Worm (Caenorhabditis elegans) whole organism, L1 larva: ENCODE measurements around the gene ZC239.13.
"Not testable (repeated sequence)": the region's sequence is repeated elsewhere in the genome, so short reads cannot be mapped to it uniquely, and the experiment has no call there.

Experiments
- C34B4.2 ChIP-seq: sonication (generic microtip); optimal IDR thresholded peaks from 2 replicates; lab custom pipeline; 2017; ENCODE audit warnings: mild to moderate bottlenecking, missing genetic modification characterization, missing compliant biosample characterization
- F16B12.6 ChIP-seq: fragments of 150-350 bp; optimal IDR thresholded peaks from 2 replicates; lab custom pipeline; 2014; ENCODE audit warnings: missing biosample characterization, missing genetic modification characterization
- Y116A8C.19 ChIP-seq: sonication (generic microtip); optimal IDR thresholded peaks from 2 replicates; lab custom pipeline; 2016; ENCODE audit warnings: missing compliant biosample characterization, missing genetic modification characterization, borderline replicate concordance
- aha-1 ChIP-seq: fragments of 150-350 bp; optimal IDR thresholded peaks from 2 replicates; lab custom pipeline; 2014; ENCODE audit warnings: missing biosample characterization, missing genetic modification characterization
- aly-2 ChIP-seq: fragments of 150-350 bp; optimal IDR thresholded peaks from 2 replicates; lab custom pipeline; 2014; ENCODE audit warnings: missing biosample characterization, missing genetic modification characterization
- ama-1 ChIP-seq: fragments of 150-350 bp; optimal IDR thresholded peaks from 2 replicates; lab custom pipeline; 2014
- blmp-1 ChIP-seq: fragments of 150-350 bp; optimal IDR thresholded peaks from 2 replicates; lab custom pipeline; 2014; ENCODE audit warnings: missing biosample characterization, missing genetic modification characterization
- ceh-63 ChIP-seq: fragments of 200-800 bp; sonication (Bioruptor generic); optimal IDR thresholded peaks from 2 replicates; lab custom pipeline; 2018; ENCODE audit warnings: mild to moderate bottlenecking, missing genetic modification characterization, missing compliant biosample characterization
- ceh-8 ChIP-seq: fragments of 200-800 bp; sonication (Bioruptor generic); optimal IDR thresholded peaks from 2 replicates; lab custom pipeline; 2018; ENCODE audit warnings: mild to moderate bottlenecking, missing genetic modification characterization, moderate library complexity, missing compliant biosample characterization
- ceh-90 ChIP-seq: sonication (generic microtip); optimal IDR thresholded peaks from 2 replicates; lab custom pipeline; 2016; ENCODE audit warnings: missing genetic modification characterization, missing compliant biosample characterization
- dsc-1 ChIP-seq: sonication (generic microtip); optimal IDR thresholded peaks from 2 replicates; lab custom pipeline; 2016; ENCODE audit warnings: mild to moderate bottlenecking, missing genetic modification characterization, missing compliant biosample characterization
- egl-27 ChIP-seq, 2 experiments: fragments of 150-350 bp in 1 of 2; sonication (generic microtip); optimal IDR thresholded peaks; 3 replicates each; lab custom pipeline; 2017 to 2018; ENCODE audit warnings: missing biosample characterization in 2 of 2, missing genetic modification characterization in 2 of 2, missing genetic modification reagents in 2 of 2
- elt-2 ChIP-seq: sonication (generic microtip); optimal IDR thresholded peaks from 2 replicates; lab custom pipeline; 2016; ENCODE audit warnings: missing genetic modification characterization, mild to moderate bottlenecking, inconsistent platforms, missing compliant biosample characterization, missing genetic modification reagents
- ets-5 ChIP-seq: fragments of 200-800 bp; sonication (Bioruptor generic); IDR thresholded peaks from 2 replicates; pipeline ENCODE4 v1.3.6; 2022; ENCODE audit warnings: missing genetic modification characterization, missing compliant biosample characterization
- fkh-10 ChIP-seq: sonication (generic microtip); optimal IDR thresholded peaks from 2 replicates; lab custom pipeline; 2017; ENCODE audit warnings: missing biosample characterization, missing genetic modification reagents, missing genetic modification characterization
- fkh-8 ChIP-seq: sonication (generic microtip); optimal IDR thresholded peaks from 2 replicates; lab custom pipeline; 2016; ENCODE audit warnings: mild to moderate bottlenecking, missing genetic modification characterization, missing compliant biosample characterization
- fos-1 ChIP-seq: fragments of 150-350 bp; optimal IDR thresholded peaks from 2 replicates; lab custom pipeline; 2014; ENCODE audit warnings: missing biosample characterization, missing genetic modification characterization
- grh-1 ChIP-seq: fragments of 200-800 bp; sonication (Bioruptor generic); IDR thresholded peaks from 2 replicates; pipeline ENCODE4 v1.3.6; 2022; ENCODE audit warnings: missing genetic modification reagents, missing genetic modification characterization, missing compliant biosample characterization
- hpl-2 ChIP-seq: fragments of 150-350 bp; optimal IDR thresholded peaks from 2 replicates; lab custom pipeline; 2014; ENCODE audit warnings: missing biosample characterization, missing genetic modification reagents, missing genetic modification characterization
- irx-1 ChIP-seq: sonication (generic microtip); optimal IDR thresholded peaks from 2 replicates; lab custom pipeline; 2016; ENCODE audit warnings: missing genetic modification characterization, missing compliant biosample characterization
- lin-14 ChIP-seq: fragments of 200-800 bp; sonication (Bioruptor generic); optimal IDR thresholded peaks from 2 replicates; lab custom pipeline; 2018; ENCODE audit warnings: mild to moderate bottlenecking, missing genetic modification characterization, moderate library complexity, missing compliant biosample characterization
- lin-35 ChIP-seq, 2 experiments: fragments of 150-350 bp; optimal IDR thresholded peaks; 2 replicates each; lab custom pipeline; 2014; ENCODE audit warnings: missing biosample characterization in 2 of 2, missing genetic modification characterization in 2 of 2, missing genetic modification reagents in 2 of 2
- lir-3 ChIP-seq: sonication (generic microtip); optimal IDR thresholded peaks from 2 replicates; lab custom pipeline; 2016; ENCODE audit warnings: mild to moderate bottlenecking, missing genetic modification characterization, moderate library complexity, missing compliant biosample characterization; ENCODE audit not compliant: poor library complexity
- mep-1 ChIP-seq: fragments of 150-350 bp; optimal IDR thresholded peaks from 2 replicates; lab custom pipeline; 2014; ENCODE audit warnings: missing biosample characterization, missing genetic modification characterization
- nhr-20 ChIP-seq: sonication (generic microtip); optimal IDR thresholded peaks from 2 replicates; lab custom pipeline; 2016; ENCODE audit warnings: mild to moderate bottlenecking, missing genetic modification characterization, missing compliant biosample characterization
- nhr-76 ChIP-seq: sonication (generic microtip); optimal IDR thresholded peaks from 2 replicates; lab custom pipeline; 2017; ENCODE audit warnings: missing biosample characterization, missing genetic modification characterization
- nhr-77 ChIP-seq: fragments of 150-350 bp; optimal IDR thresholded peaks from 2 replicates; lab custom pipeline; 2014; ENCODE audit warnings: missing biosample characterization, missing genetic modification characterization
- nhr-84 ChIP-seq: sonication (generic microtip); optimal IDR thresholded peaks from 2 replicates; lab custom pipeline; 2017; ENCODE audit warnings: missing biosample characterization, missing genetic modification characterization
- pax-3 ChIP-seq: fragments of 200-800 bp; sonication (Bioruptor generic); optimal IDR thresholded peaks from 2 replicates; lab custom pipeline; 2018; ENCODE audit warnings: mild to moderate bottlenecking, missing genetic modification characterization, moderate library complexity, missing compliant biosample characterization
- pqm-1 ChIP-seq: sonication (generic microtip); optimal IDR thresholded peaks from 3 replicates; lab custom pipeline; 2017; ENCODE audit warnings: missing biosample characterization, missing genetic modification characterization
- rnt-1 ChIP-seq: sonication (generic microtip); optimal IDR thresholded peaks from 2 replicates; lab custom pipeline; 2016; ENCODE audit warnings: mild to moderate bottlenecking, missing genetic modification characterization, moderate library complexity, missing compliant biosample characterization
- snpc-4 ChIP-seq: fragments of 150-350 bp; optimal IDR thresholded peaks from 2 replicates; lab custom pipeline; 2014; ENCODE audit warnings: missing biosample characterization, missing genetic modification characterization
- swsn-7 ChIP-seq: sonication (generic microtip); optimal IDR thresholded peaks from 2 replicates; lab custom pipeline; 2016; ENCODE audit warnings: missing genetic modification characterization, missing compliant biosample characterization
- tbx-2 ChIP-seq: sonication (generic microtip); optimal IDR thresholded peaks from 2 replicates; lab custom pipeline; 2016; ENCODE audit warnings: missing genetic modification characterization, missing compliant biosample characterization
- unc-30 ChIP-seq: sonication (generic microtip); optimal IDR thresholded peaks from 2 replicates; lab custom pipeline; 2017; ENCODE audit warnings: missing biosample characterization, missing genetic modification characterization
- unc-62 ChIP-seq: fragments of 150-350 bp; optimal IDR thresholded peaks from 2 replicates; lab custom pipeline; 2014; ENCODE audit warnings: missing biosample characterization, missing genetic modification reagents, missing genetic modification characterization
- vab-15 ChIP-seq: sonication (generic microtip); optimal IDR thresholded peaks from 2 replicates; lab custom pipeline; 2017; ENCODE audit warnings: missing genotype, mild to moderate bottlenecking, missing genetic modification characterization, missing compliant biosample characterization
- xbp-1 ChIP-seq: sonication (generic microtip); optimal IDR thresholded peaks from 2 replicates; lab custom pipeline; 2016; ENCODE audit warnings: missing genetic modification characterization, missing compliant biosample characterization
- zip-4 ChIP-seq: fragments of 200-800 bp; sonication (Bioruptor generic); optimal IDR thresholded peaks from 2 replicates; lab custom pipeline; 2018; ENCODE audit warnings: mild to moderate bottlenecking, missing genetic modification characterization, moderate library complexity, missing compliant biosample characterization
- ztf-11 ChIP-seq, 2 experiments: sonication (generic microtip); optimal IDR thresholded peaks; 2 replicates each; lab custom pipeline; 2016 to 2017; ENCODE audit warnings: missing genetic modification characterization in 2 of 2, missing biosample characterization in 1 of 2, missing compliant biosample characterization in 1 of 2
- ztf-4 ChIP-seq: fragments of 150-350 bp; optimal IDR thresholded peaks from 2 replicates; lab custom pipeline; 2014; ENCODE audit warnings: missing biosample characterization, missing genetic modification characterization

ZC239.13 gene

DNA sequence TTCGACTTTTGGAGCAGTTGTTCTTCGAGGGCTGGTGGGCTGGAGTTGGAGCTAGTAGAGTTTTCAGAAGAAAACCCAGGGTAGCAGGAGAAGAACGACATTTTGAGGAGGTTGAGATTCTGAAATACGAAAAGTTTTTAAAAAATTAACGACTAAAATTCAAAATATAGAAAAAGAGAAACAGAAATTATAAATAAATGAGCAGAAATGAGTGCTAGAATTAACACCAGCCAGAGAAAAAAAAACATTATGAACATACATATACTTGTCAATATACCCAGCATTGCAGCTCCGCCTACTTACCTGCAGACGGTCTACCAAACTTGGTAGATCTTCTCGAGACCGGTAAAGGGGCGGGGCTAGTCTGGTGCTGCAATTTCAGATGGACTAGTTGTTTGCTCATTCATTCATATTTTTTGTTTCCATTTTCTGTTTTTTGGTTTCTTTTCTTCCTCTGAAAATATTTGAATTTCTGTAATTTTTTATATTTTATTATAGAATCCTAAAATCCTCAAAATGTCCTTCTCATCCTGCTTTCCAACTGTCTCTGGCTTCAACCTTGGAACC, 16.1 kb downstream of the ZC239.13 start, which contains the start of the genes ZC239.20 and ZC239.21:
Gene ZC239.20, minus strand, starts transcription at position 101 of the 567 bp plus-strand sequence.
Gene ZC239.21, plus strand, starts transcription at position 517 of the 567 bp plus-strand sequence.
- TF ChIP-seq xbp-1 (no peak), ceh-90 (no peak), fkh-8 (tag; lab: Kevin White, UChicago) (no peak), ceh-8 (GFP tag; lab: Kevin White, UChicago) (no peak)

DNA sequence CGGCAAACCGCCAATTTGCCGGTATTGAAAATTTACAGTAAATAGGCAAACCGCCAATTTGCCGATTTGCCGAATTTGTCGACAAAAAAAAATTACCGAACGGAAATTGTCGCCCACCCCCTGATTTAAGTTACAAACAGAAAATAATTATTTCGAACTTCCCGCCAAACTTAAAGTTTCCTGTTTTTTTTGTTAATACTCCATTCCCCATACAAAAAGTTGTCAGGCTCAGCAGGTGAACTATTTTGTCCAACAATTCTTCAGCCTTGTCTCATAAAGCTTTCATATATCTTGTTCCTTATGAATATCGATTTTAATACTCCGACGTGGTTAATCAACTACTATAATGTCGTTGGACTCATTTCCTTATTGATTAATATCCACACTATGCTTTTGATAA, 19.2 kb downstream of the ZC239.13 start, which contains the start of gene sri-50:
Gene sri-50, plus strand, starts transcription at position 301 of the 400 bp plus-strand sequence.
- TF ChIP-seq xbp-1: no peak
- no peak for TF ChIP-seq hpl-2
- no peak for TF ChIP-seq ceh-8 (GFP tag; lab: Kevin White, UChicago)
- TF ChIP-seq irx-1 (tag; lab: Kevin White, UChicago): no peak
- TF ChIP-seq elt-2 (tag; lab: Kevin White, UChicago): no peak
- TF ChIP-seq snpc-4 (tag; lab: Kevin White, UChicago): no peak
- TF ChIP-seq ama-1 (lab: Kevin White, UChicago): no peak
- TF ChIP-seq unc-30 (tag; lab: Kevin White, UChicago): no peak
- no peak for TF ChIP-seq fkh-8 (tag; lab: Kevin White, UChicago)
- TF ChIP-seq pax-3 (tag; lab: Kevin White, UChicago): no peak
- TF ChIP-seq fkh-10 (GFP tag; lab: Kevin White, UChicago): no peak
- TF ChIP-seq aha-1: no peak
- no peak for TF ChIP-seq lir-3
- no peak for TF ChIP-seq lin-35 (GFP tag; optimal IDR thresholded peaks at IDR 0.05; lab: Kevin White, UChicago)
- no peak for TF ChIP-seq dsc-1 (tag; lab: Kevin White, UChicago)

DNA sequence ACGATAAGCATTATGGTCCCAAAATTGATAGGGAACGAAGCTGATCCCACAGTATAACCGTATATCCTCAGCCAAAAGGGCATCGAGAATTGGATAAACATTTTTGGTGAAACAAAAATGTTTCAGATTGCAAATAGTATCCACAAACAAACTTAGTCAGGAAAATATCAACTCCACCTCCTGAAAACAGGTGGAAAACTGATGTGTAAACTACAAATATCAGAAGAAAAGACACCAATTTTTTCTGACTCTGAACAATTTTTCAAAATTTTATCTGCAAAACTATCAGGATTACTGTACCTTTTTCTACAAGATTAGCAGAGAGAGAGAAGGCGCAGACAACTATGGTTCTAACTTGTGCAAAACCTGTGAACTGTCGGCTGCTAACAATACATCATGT, 20.1 kb downstream of the ZC239.13 start, which contains the start of gene sri-53:
Gene sri-53, minus strand, starts transcription at position 101 of the 400 bp plus-strand sequence.
- TF ChIP-seq ceh-63 (GFP tag; lab: Kevin White, UChicago) (no peak), ztf-11 (tag; optimal IDR thresholded peaks at IDR 0.05; lab: Kevin White, UChicago) (no peak), pax-3 (tag; lab: Kevin White, UChicago) (no peak), mep-1 (tag; lab: Kevin White, UChicago) (no peak), nhr-84 (tag; lab: Kevin White, UChicago) (no peak), ceh-8 (GFP tag; lab: Kevin White, UChicago) (no peak)

DNA sequence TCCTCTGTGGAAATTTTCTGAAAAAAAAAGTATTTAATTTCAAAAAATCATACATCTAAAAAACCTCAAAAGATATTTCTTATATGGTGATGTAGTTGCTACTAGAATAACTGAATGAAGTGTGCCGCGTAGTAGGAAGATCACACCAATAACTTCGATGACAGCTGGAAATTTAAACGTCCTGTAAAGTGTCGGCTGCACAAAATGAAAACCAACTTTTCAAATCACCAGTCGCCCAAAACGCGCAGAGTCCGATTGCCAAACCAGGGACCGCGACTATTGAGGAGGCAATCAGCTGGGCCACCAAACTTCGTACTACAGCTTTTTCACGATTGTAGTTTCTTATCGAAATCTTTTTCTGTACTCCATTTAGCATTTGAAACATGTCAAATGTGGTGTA, 21.4 kb downstream of the ZC239.13 start, which contains the start of gene sri-48:
Gene sri-48, minus strand, starts transcription at position 101 of the 400 bp plus-strand sequence.
- TF ChIP-seq F16B12.6; Y116A8C.19 (tag; lab: Kevin White, UChicago); ets-5 (GFP tag; lab: Robert Waterston, UW): not testable (repeated sequence)

DNA sequence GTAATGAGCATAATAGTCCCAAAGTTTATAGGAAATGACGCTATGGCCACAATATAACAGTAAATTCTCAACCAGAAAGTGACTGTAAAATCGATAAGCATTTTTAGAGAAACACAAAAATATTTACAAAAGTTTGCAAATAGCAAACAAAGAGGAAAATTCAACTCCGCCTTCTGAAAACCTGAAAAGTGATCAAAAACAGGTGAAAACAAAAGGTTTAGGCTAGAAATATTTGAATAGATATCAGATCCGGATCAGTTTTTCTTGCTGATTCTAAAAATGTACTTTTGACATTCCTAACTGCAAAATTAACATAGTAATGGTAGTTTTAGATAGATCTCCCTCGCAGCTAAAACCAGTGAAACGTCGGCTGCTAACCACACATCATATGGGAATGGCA, 23.6 kb downstream of the ZC239.13 start, which contains the start of gene sri-51:
Gene sri-51, minus strand, starts transcription at position 101 of the 400 bp plus-strand sequence.
- TF ChIP-seq nhr-20 (tag; lab: Kevin White, UChicago) (no peak), fos-1 (tag; lab: Kevin White, UChicago) (no peak), aly-2 (tag; lab: Kevin White, UChicago) (no peak), zip-4 (GFP tag; lab: Kevin White, UChicago) (no peak), aha-1 (no peak), ztf-11 (tag; optimal IDR thresholded peaks at IDR 0.05; lab: Kevin White, UChicago) (no peak), nhr-77 (tag; lab: Kevin White, UChicago) (no peak), egl-27 (tag; optimal IDR thresholded peaks at IDR 0.05; lab: Kevin White, UChicago) (no peak), vab-15 (tag; lab: Kevin White, UChicago) (no peak)

DNA sequence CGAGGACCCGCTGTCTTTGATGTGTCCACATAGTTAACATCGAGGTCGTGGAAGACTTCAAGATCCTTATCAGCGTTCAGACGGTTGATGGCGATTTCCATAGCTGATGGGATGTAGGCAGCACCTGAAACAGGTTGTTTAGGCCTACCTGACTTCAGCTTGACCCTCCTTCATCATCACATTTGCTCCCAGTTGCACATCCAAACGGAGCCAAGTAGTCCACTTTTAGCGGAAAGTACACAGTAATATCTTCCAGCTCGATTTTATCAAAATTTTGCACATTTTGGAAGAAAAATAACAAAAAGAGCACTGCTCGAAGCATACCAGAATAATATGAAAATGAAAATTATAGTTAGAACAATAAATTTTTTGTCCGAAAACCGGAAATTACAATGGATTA, 25.7 kb downstream of the ZC239.13 start, which contains the start of gene gcy-15:
Gene gcy-15, minus strand, starts transcription at position 101 of the 400 bp plus-strand sequence.
- TF ChIP-seq blmp-1 (tag; lab: Kevin White, UChicago) (no peak), grh-1 (GFP tag; lab: Robert Waterston, UW) (no peak), irx-1 (tag; lab: Kevin White, UChicago) (no peak), ztf-4 (tag; lab: Kevin White, UChicago) (no peak), unc-62 (no peak), pax-3 (tag; lab: Kevin White, UChicago) (no peak), nhr-76 (tag; lab: Kevin White, UChicago) (no peak), tbx-2 (tag; lab: Kevin White, UChicago) (no peak), lin-35 (GFP tag; optimal IDR thresholded peaks at IDR 0.05; lab: Kevin White, UChicago) (no peak), aha-1 (no peak), C34B4.2 (no peak), vab-15 (tag; lab: Kevin White, UChicago) (no peak), aly-2 (tag; lab: Kevin White, UChicago) (no peak), lin-14 (GFP tag; lab: Kevin White, UChicago) (no peak), swsn-7 (no peak), unc-30 (tag; lab: Kevin White, UChicago) (no peak), pqm-1 (no peak), rnt-1 (no peak)
